Fruit fly (Drosophila melanogaster) whole organism, embryonic: Measurements from ENCODE around the gene Targ2.
A peak's percentile ranks its signal among the peaks of the same experiment; 100 is the strongest.

Experiments
- BEAF-32 ChIP-seq: fragments of 200-800 bp; sonication (Bioruptor generic); optimal IDR thresholded peaks from 3 replicates; lab custom pipeline; 2017; ENCODE audit warnings: missing biosample characterization, missing genetic modification characterization, mild to moderate bottlenecking, moderate library complexity, missing genetic modification reagents
- CG10267 ChIP-seq: fragments of 200-800 bp; sonication (Bioruptor generic); optimal IDR thresholded peaks from 2 replicates; lab custom pipeline; 2018; ENCODE audit warnings: missing biosample characterization, mild to moderate bottlenecking, missing genetic modification characterization, moderate library complexity
- CG10543 ChIP-seq: fragments of 200-800 bp; sonication (Bioruptor generic); optimal IDR thresholded peaks from 3 replicates; lab custom pipeline; 2017; ENCODE audit warnings: missing biosample characterization, mild to moderate bottlenecking, missing genetic modification characterization, moderate library complexity
- CG11456 ChIP-seq: fragments of 200-800 bp; sonication (Bioruptor generic); IDR thresholded peaks from 3 replicates; pipeline ENCODE4 v1.3.6; 2022; ENCODE audit warnings: missing biosample characterization, missing genetic modification characterization
- CG11560 ChIP-seq: fragments of 200-800 bp; sonication (Bioruptor generic); IDR thresholded peaks from 3 replicates; pipeline ENCODE4 v1.3.6; 2022; ENCODE audit warnings: missing biosample characterization, missing genetic modification characterization
- CG12744 ChIP-seq: fragments of 200-800 bp; sonication (Bioruptor generic); optimal IDR thresholded peaks from 2 replicates; lab custom pipeline; 2016; ENCODE audit warnings: missing biosample characterization, missing genetic modification characterization
- CG18476 ChIP-seq: fragments of 200-800 bp; sonication (Bioruptor generic); optimal IDR thresholded peaks from 2 replicates; lab custom pipeline; 2016; ENCODE audit warnings: missing biosample characterization, mild to moderate bottlenecking, missing genetic modification characterization
- CG2678 ChIP-seq: fragments of 200-800 bp; sonication (Bioruptor generic); optimal IDR thresholded peaks from 3 replicates; lab custom pipeline; 2019; ENCODE audit warnings: missing biosample characterization, mild to moderate bottlenecking, missing genetic modification characterization, moderate library complexity
- CG30403 ChIP-seq: fragments of 200-800 bp; sonication (Bioruptor generic); optimal IDR thresholded peaks from 3 replicates; lab custom pipeline; 2016; ENCODE audit warnings: missing biosample characterization, missing genetic modification characterization
- CG3163 ChIP-seq: fragments of 200-800 bp; sonication (Bioruptor generic); optimal IDR thresholded peaks from 3 replicates; lab custom pipeline; 2016; ENCODE audit warnings: missing biosample characterization, missing genetic modification characterization
- CG3281 ChIP-seq: fragments of 200-800 bp; sonication (Bioruptor generic); optimal IDR thresholded peaks from 3 replicates; lab custom pipeline; 2017; ENCODE audit warnings: missing biosample characterization, mild to moderate bottlenecking, missing genetic modification characterization
- CG4328 ChIP-seq: fragments of 200-800 bp; sonication (Bioruptor generic); optimal IDR thresholded peaks from 3 replicates; lab custom pipeline; 2017; ENCODE audit warnings: missing biosample characterization, missing genetic modification reagents, missing genetic modification characterization
- CG4424 ChIP-seq: fragments of 200-800 bp; sonication (Bioruptor generic); optimal IDR thresholded peaks from 3 replicates; lab custom pipeline; 2016; ENCODE audit warnings: missing biosample characterization, missing genetic modification characterization
- CG4707 ChIP-seq: fragments of 200-800 bp; sonication (Bioruptor generic); optimal IDR thresholded peaks from 2 replicates; lab custom pipeline; 2018; ENCODE audit warnings: missing biosample characterization, mild to moderate bottlenecking, missing genetic modification characterization, moderate library complexity
- CG4854 ChIP-seq: fragments of 200-800 bp; sonication (Bioruptor generic); optimal IDR thresholded peaks from 2 replicates; lab custom pipeline; 2016; ENCODE audit warnings: missing biosample characterization, missing genetic modification characterization, inconsistent platforms
- CG5245 ChIP-seq: fragments of 200-800 bp; sonication (Bioruptor generic); optimal IDR thresholded peaks from 3 replicates; lab custom pipeline; 2016; ENCODE audit warnings: missing biosample characterization, missing genetic modification characterization
- CG6854 ChIP-seq: fragments of 200-800 bp; sonication (Bioruptor generic); optimal IDR thresholded peaks from 3 replicates; lab custom pipeline; 2017; ENCODE audit warnings: missing biosample characterization, mild to moderate bottlenecking, missing genetic modification characterization
- CG7271 ChIP-seq: fragments of 200-800 bp; sonication (Bioruptor generic); optimal IDR thresholded peaks from 2 replicates; lab custom pipeline; 2018; ENCODE audit warnings: missing biosample characterization, mild to moderate bottlenecking, missing genetic modification characterization, moderate library complexity
- CG8359 ChIP-seq: fragments of 200-800 bp; sonication (Bioruptor generic); optimal IDR thresholded peaks from 2 replicates; lab custom pipeline; 2017; ENCODE audit warnings: missing biosample characterization, mild to moderate bottlenecking, missing genetic modification characterization, borderline replicate concordance
- CoRest ChIP-seq: fragments of 200-800 bp; sonication (Bioruptor generic); optimal IDR thresholded peaks from 3 replicates; lab custom pipeline; 2018; ENCODE audit warnings: missing biosample characterization, mild to moderate bottlenecking, missing genetic modification characterization, moderate library complexity
- Deaf1 ChIP-seq: fragments of 200-800 bp; optimal IDR thresholded peaks from 3 replicates; lab custom pipeline; 2019; ENCODE audit warnings: missing biosample characterization, mild to moderate bottlenecking, missing genetic modification characterization, moderate library complexity
- Dp ChIP-seq: fragments of 200-800 bp; sonication (Bioruptor generic); optimal IDR thresholded peaks from 2 replicates; lab custom pipeline; 2018; ENCODE audit warnings: missing biosample characterization, mild to moderate bottlenecking, missing genetic modification characterization, moderate library complexity
- Eip74EF ChIP-seq, 2 experiments: fragments of 200-800 bp in 1 of 2; fragments of >200 bp in 1 of 2; sonication (Bioruptor generic) in 1 of 2; optimal IDR thresholded peaks; 2 replicates each; lab custom pipeline; 2017 to 2019; ENCODE audit warnings: missing biosample characterization in 2 of 2, missing genetic modification characterization in 2 of 2, mild to moderate bottlenecking in 1 of 2, moderate library complexity in 1 of 2
- Gug ChIP-seq: fragments of 200-800 bp; sonication (Bioruptor generic); IDR thresholded peaks from 4 replicates; pipeline ENCODE4 v1.3.6; 2022; ENCODE audit warnings: missing biosample characterization, missing genetic modification characterization
- HHEX ChIP-seq: fragments of 200-800 bp; sonication (Bioruptor generic); optimal IDR thresholded peaks from 3 replicates; lab custom pipeline; 2017; ENCODE audit warnings: missing biosample characterization, mild to moderate bottlenecking, missing genetic modification characterization, missing genetic modification reagents
- Max ChIP-seq: fragments of 200-800 bp; sonication (Bioruptor generic); optimal IDR thresholded peaks from 2 replicates; lab custom pipeline; 2016; ENCODE audit warnings: missing biosample characterization, mild to moderate bottlenecking, missing genetic modification characterization
- Myb ChIP-seq: fragments of 200-800 bp; sonication (Bioruptor generic); optimal IDR thresholded peaks from 2 replicates; lab custom pipeline; 2016; ENCODE audit warnings: missing biosample characterization, missing genetic modification characterization
- NC2α ChIP-seq: fragments of 200-800 bp; sonication (Bioruptor generic); optimal IDR thresholded peaks from 2 replicates; lab custom pipeline; 2016; ENCODE audit warnings: missing biosample characterization, missing genetic modification characterization
- Nf-YA ChIP-seq: fragments of 200-800 bp; sonication (Bioruptor generic); IDR thresholded peaks from 2 replicates; pipeline ENCODE4 v1.3.6; 2022; ENCODE audit warnings: missing biosample characterization, missing genetic modification characterization
- Nf-YB ChIP-seq: fragments of 200-800 bp; sonication (Bioruptor generic); optimal IDR thresholded peaks from 3 replicates; lab custom pipeline; 2019; ENCODE audit warnings: missing biosample characterization, mild to moderate bottlenecking, missing genetic modification characterization, moderate library complexity
- Nf-YC ChIP-seq: fragments of 200-800 bp; optimal IDR thresholded peaks from 3 replicates; lab custom pipeline; 2019; ENCODE audit warnings: missing biosample characterization, mild to moderate bottlenecking, missing genetic modification characterization, moderate library complexity
- Ssrp ChIP-seq: fragments of 200-800 bp; sonication (Bioruptor generic); optimal IDR thresholded peaks from 2 replicates; lab custom pipeline; 2018; ENCODE audit warnings: missing biosample characterization, mild to moderate bottlenecking, missing genetic modification characterization, moderate library complexity
- TFAM ChIP-seq: fragments of 200-800 bp; sonication (Bioruptor generic); optimal IDR thresholded peaks from 2 replicates; lab custom pipeline; 2017; ENCODE audit warnings: missing biosample characterization, missing genetic modification characterization, inconsistent platforms
- Vsx1 ChIP-seq: fragments of 200-800 bp; sonication (Bioruptor generic); optimal IDR thresholded peaks from 2 replicates; lab custom pipeline; 2017; ENCODE audit warnings: missing biosample characterization, mild to moderate bottlenecking, missing genetic modification characterization, missing genetic modification reagents
- ase ChIP-seq: fragments of 200-800 bp; sonication (Bioruptor generic); IDR thresholded peaks from 3 replicates; pipeline ENCODE4 v1.3.6; 2022; ENCODE audit warnings: missing biosample characterization, missing genetic modification characterization
- caup ChIP-seq: fragments of 200-800 bp; sonication (Bioruptor generic); optimal IDR thresholded peaks from 3 replicates; lab custom pipeline; 2017; ENCODE audit warnings: missing biosample characterization, mild to moderate bottlenecking, missing genetic modification characterization, moderate library complexity; ENCODE audit not compliant: severe bottlenecking
- chif ChIP-seq, 2 experiments: fragments of 200-800 bp; sonication (Bioruptor generic); optimal IDR thresholded peaks; 3 replicates each; lab custom pipeline; 2016; ENCODE audit warnings: missing biosample characterization in 2 of 2, missing genetic modification characterization in 2 of 2
- crol ChIP-seq: fragments of 200-800 bp; sonication (Bioruptor generic); IDR thresholded peaks from 2 replicates; pipeline ENCODE4 v1.3.6; 2022; ENCODE audit warnings: missing biosample characterization, missing genetic modification characterization
- eve ChIP-seq, 2 experiments: fragments of >200 bp; optimal IDR thresholded peaks; 2 replicates each; lab custom pipeline; 2017; ENCODE audit warnings: missing biosample characterization in 2 of 2, missing genetic modification characterization in 2 of 2
- ewg ChIP-seq: fragments of 200-800 bp; sonication (Bioruptor generic); optimal IDR thresholded peaks from 3 replicates; lab custom pipeline; 2017; ENCODE audit warnings: mild to moderate bottlenecking, missing biosample characterization, missing genetic modification reagents, missing genetic modification characterization
- fd3F ChIP-seq: fragments of 200-800 bp; sonication (Bioruptor generic); optimal IDR thresholded peaks from 2 replicates; lab custom pipeline; 2018; ENCODE audit warnings: missing biosample characterization, mild to moderate bottlenecking, missing genetic modification characterization, moderate library complexity
- lab ChIP-seq: fragments of 200-800 bp; sonication (Bioruptor generic); optimal IDR thresholded peaks from 3 replicates; lab custom pipeline; 2017; ENCODE audit warnings: missing biosample characterization, missing genetic modification characterization, mild to moderate bottlenecking, moderate library complexity, missing genetic modification reagents
- sim ChIP-seq: fragments of 200-800 bp; sonication (Bioruptor generic); IDR thresholded peaks from 2 replicates; pipeline ENCODE4 v1.3.6; 2022; ENCODE audit warnings: missing biosample characterization, missing genetic modification characterization
- slbo ChIP-seq: fragments of 200-800 bp; sonication (Bioruptor generic); IDR thresholded peaks from 2 replicates; pipeline ENCODE4 v1.3.6; 2022; ENCODE audit warnings: missing biosample characterization, missing genetic modification characterization
- sob ChIP-seq: fragments of 200-800 bp; sonication (Bioruptor generic); IDR thresholded peaks from 2 replicates; pipeline ENCODE4 v1.3.6; 2022; ENCODE audit warnings: missing biosample characterization, missing genetic modification characterization
- toy ChIP-seq: fragments of 200-800 bp; sonication (Bioruptor generic); IDR thresholded peaks from 2 replicates; pipeline ENCODE4 v1.3.6; 2022; ENCODE audit warnings: missing biosample characterization, missing genetic modification characterization
- wdn ChIP-seq: fragments of 200-800 bp; sonication (Bioruptor generic); IDR thresholded peaks from 2 replicates; pipeline ENCODE4 v1.3.6; 2022; ENCODE audit warnings: missing biosample characterization, missing genetic modification characterization
- zen2 ChIP-seq: fragments of 200-800 bp; sonication (Bioruptor generic); IDR thresholded peaks from 3 replicates; pipeline ENCODE4 v1.3.6; 2022; ENCODE audit warnings: missing biosample characterization, missing genetic modification characterization; ENCODE audit not compliant: partially characterized antibody

The Targ2 gene

dm6 chr3L:21176935-21177581 lies 26.0 kb downstream of the Targ2 start (continued):
- no peak for TF ChIP-seq CG10543
- TF ChIP-seq chif (GFP tag; optimal IDR thresholded peaks at IDR 0.05; lab: Kevin White, UChicago): peak; percentile 16 to 28
- TF ChIP-seq TFAM (GFP tag; lab: Kevin White, UChicago): no peak
- TF ChIP-seq Nf-YB (GFP tag; lab: Kevin White, UChicago): peak; percentile 20
- TF ChIP-seq Nf-YC: peak; percentile 4
- TF ChIP-seq caup (GFP tag; lab: Kevin White, UChicago): peak; percentile 76
- no peak for TF ChIP-seq CG4328 (GFP tag; lab: Kevin White, UChicago)
- no peak for TF ChIP-seq CG8359 (GFP tag; lab: Kevin White, UChicago)
- peak; percentile 51 for TF ChIP-seq CG4424
- peak; percentile 68; the same call in 2 of the 4 replicates for TF ChIP-seq Gug
- TF ChIP-seq CoRest: no peak
- peak; percentile 28 for TF ChIP-seq CG4854 (GFP tag; lab: Kevin White, UChicago)
- TF ChIP-seq CG30403 (GFP tag; lab: Kevin White, UChicago): peak; percentile 75
- TF ChIP-seq Vsx1 (GFP tag; lab: Kevin White, UChicago): no peak
- TF ChIP-seq toy (GFP tag; lab: Robert Waterston, UW): peak; percentile 74
- peak; percentile 86 for TF ChIP-seq lab
- TF ChIP-seq sim (GFP tag; lab: Robert Waterston, UW): no peak
- TF ChIP-seq CG11560 (tag; lab: Robert Waterston, UW): peak; percentile 68; the same call in 2 of the 3 replicates
- TF ChIP-seq Nf-YA (GFP tag; lab: Robert Waterston, UW): peak; percentile 53
- 0 out of 3 replicates have a peak, but pooled peaks have one; percentile 5 for TF ChIP-seq ase (GFP tag; lab: Robert Waterston, UW)
- no peak for TF ChIP-seq NC2α (GFP tag; lab: Kevin White, UChicago)
- peak; percentile 12 for TF ChIP-seq Ssrp
- TF ChIP-seq sob: peak; percentile 80
- peak; percentile 83 for TF ChIP-seq CG3281 (GFP tag; lab: Kevin White, UChicago)
- peak; percentile 34 for TF ChIP-seq Deaf1 (tag; lab: Kevin White, UChicago)
- TF ChIP-seq CG12744 (GFP tag; lab: Kevin White, UChicago): peak; percentile 55
- peak; percentile 70 for TF ChIP-seq CG18476 (GFP tag; lab: Kevin White, UChicago)
- TF ChIP-seq CG4707 (GFP tag; lab: Kevin White, UChicago): no peak
- TF ChIP-seq fd3F (GFP tag; lab: Kevin White, UChicago): peak; percentile 79
- TF ChIP-seq Dp (GFP tag; lab: Kevin White, UChicago): no peak
- TF ChIP-seq ewg (GFP tag; lab: Kevin White, UChicago): no peak
- no peak for TF ChIP-seq CG5245
- TF ChIP-seq slbo (GFP tag; lab: Robert Waterston, UW): peak; percentile 93
- TF ChIP-seq CG6854 (GFP tag; lab: Kevin White, UChicago): peak; percentile 64
- peak; percentile 25 for TF ChIP-seq Myb (GFP tag; lab: Kevin White, UChicago)
- no peak for TF ChIP-seq zen2 (GFP tag; lab: Robert Waterston, UW)
- no peak for TF ChIP-seq CG7271 (tag; lab: Kevin White, UChicago)
- TF ChIP-seq crol: peak; percentile 74
- peak; percentile 81 for TF ChIP-seq CG2678 (tag; lab: Kevin White, UChicago)
- TF ChIP-seq CG11456 (GFP tag; lab: Robert Waterston, UW): peak; percentile 80
- no peak for TF ChIP-seq Eip74EF (GFP tag; optimal IDR thresholded peaks at IDR 0.05; lab: Kevin White, UChicago)
- TF ChIP-seq BEAF-32 (GFP tag; lab: Kevin White, UChicago): no peak
- TF ChIP-seq eve (GFP tag; optimal IDR thresholded peaks at IDR 0.05; lab: Kevin White, UChicago): no peak
- TF ChIP-seq CG10267 (tag; lab: Kevin White, UChicago): peak; percentile 12
- peak; percentile 69 for TF ChIP-seq Max
- TF ChIP-seq wdn (GFP tag; lab: Robert Waterston, UW): peak; percentile 72; the same call in 1 of the 2 replicates
- TF ChIP-seq CG3163 (GFP tag; lab: Kevin White, UChicago): no peak
- TF ChIP-seq HHEX (GFP tag; lab: Kevin White, UChicago): peak; percentile 66
